Worm (Caenorhabditis elegans): Measurements from ENCODE around the gene C15H9.2.

- no peak for TF ChIP-seq tbx-11 (GFP tag; IDR thresholded peaks at IDR 0.05)
- TF ChIP-seq ama-1 (optimal IDR thresholded peaks at IDR 0.05) = no peak
- TF ChIP-seq flt-1 (GFP tag; IDR thresholded peaks at IDR 0.05) = no peak
- TF ChIP-seq sea-1 (GFP tag; conservative IDR thresholded peaks at IDR 0.05) = no peak
- no peak for TF ChIP-seq scrt-1 (GFP tag; IDR thresholded peaks at IDR 0.05)
- TF ChIP-seq F13C5.2 (tag; optimal IDR thresholded peaks at IDR 0.05) = no peak
- no peak for TF ChIP-seq ceh-36 (tag; optimal IDR thresholded peaks at IDR 0.05)
- no peak for TF ChIP-seq pes-1 (GFP tag; IDR thresholded peaks at IDR 0.05)
- TF ChIP-seq aly-1 (tag; optimal IDR thresholded peaks at IDR 0.05) = no peak
- TF ChIP-seq tbx-37 (GFP tag; conservative IDR thresholded peaks at IDR 0.05) = no peak
- TF ChIP-seq ceh-13 (GFP tag; optimal IDR thresholded peaks at IDR 0.05) = no peak
Measured at ce11 chrX:6115502-6115901, 2.8 kb upstream of the C15H9.2 start, which contains the start of gene C15H9.3.
